Fruit fly (Drosophila melanogaster): Measurements from ENCODE around the gene CG14864.
A peak's percentile ranks its signal among the peaks of the same experiment; 100 is the strongest.

CG14864 gene

DNA sequence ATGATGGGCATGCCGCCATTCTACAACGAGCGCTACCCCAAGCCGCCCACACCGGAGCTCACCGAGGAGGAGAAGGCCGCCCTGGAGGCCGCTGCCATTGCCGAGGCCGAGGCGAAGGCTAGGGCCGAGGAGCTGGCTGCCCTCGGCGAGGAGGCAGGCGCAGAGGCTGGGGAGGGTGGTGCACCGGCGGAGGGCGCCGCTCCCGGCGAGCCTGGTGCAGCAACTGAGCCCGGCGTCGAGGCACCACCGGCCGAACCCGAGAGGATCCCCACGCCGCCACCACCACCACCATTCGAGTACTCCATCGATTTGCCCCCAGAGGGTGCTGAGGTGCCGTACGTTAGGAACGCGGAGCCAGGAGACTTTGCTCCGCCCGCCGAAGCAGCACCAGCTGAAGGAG, 36.9 kb upstream of the CG14864 start (continued):
- TF ChIP-seq CG17328 (GFP tag; IDR thresholded peaks at IDR 0.05): peak; percentile 37; the same call in 1 of the 2 replicates

DNA sequence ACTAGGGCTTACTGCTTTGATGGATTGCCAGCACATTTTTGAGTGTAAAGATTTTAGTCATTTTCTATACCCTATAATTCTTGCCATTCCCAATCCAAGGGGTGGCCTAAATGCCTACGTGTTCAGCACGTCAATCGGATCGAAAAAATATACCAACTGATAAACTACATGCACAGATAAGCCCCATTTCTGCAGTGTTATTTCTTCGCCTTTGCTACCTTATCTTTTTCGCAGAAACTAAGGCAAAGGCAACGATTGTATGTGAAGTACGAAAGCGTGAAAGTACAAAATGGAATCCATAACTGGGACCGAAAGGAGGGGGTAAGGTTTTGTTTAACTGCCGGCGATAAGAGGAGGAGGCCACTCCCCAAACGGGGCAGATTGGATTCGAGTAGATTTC, 29.6 kb upstream of the CG14864 start:
- TF ChIP-seq stwl (tag; optimal IDR thresholded peaks at IDR 0.05) (no peak), Nf-YC (tag; optimal IDR thresholded peaks at IDR 0.05) (no peak), Six4 (GFP tag; optimal IDR thresholded peaks at IDR 0.05) (no peak), sima (GFP tag; optimal IDR thresholded peaks at IDR 0.05) (no peak), CG8089 (GFP tag; optimal IDR thresholded peaks at IDR 0.05) (no peak), salm (tag; optimal IDR thresholded peaks at IDR 0.05) (no peak), Fer1 (GFP tag; optimal IDR thresholded peaks at IDR 0.05) (peak; percentile 13), CG13287 (GFP tag; IDR thresholded peaks at IDR 0.05; ENCODE audit: partially characterized antibody) (0 out of 2 replicates have a peak, but pooled peaks have one; percentile 14), fru (optimal IDR thresholded peaks at IDR 0.05) (no peak), sob (GFP tag; IDR thresholded peaks at IDR 0.05) (no peak), exex (tag; optimal IDR thresholded peaks at IDR 0.05) (peak; percentile 67), CG4820 (GFP tag; optimal IDR thresholded peaks at IDR 0.05) (no peak), Lhr (GFP tag; optimal IDR thresholded peaks at IDR 0.05) (no peak), CG1024 (GFP tag; IDR thresholded peaks at IDR 0.05) (no peak), toy (GFP tag; IDR thresholded peaks at IDR 0.05) (no peak), zfh1 (GFP tag; IDR thresholded peaks at IDR 0.05) (no peak), Lpt (GFP tag; optimal IDR thresholded peaks at IDR 0.05) (no peak), CG7372 (GFP tag; IDR thresholded peaks at IDR 0.05) (no peak), E2f1 (GFP tag; IDR thresholded peaks at IDR 0.05) (no peak), Med (GFP tag) (peak; percentile 64), eve (GFP tag; optimal IDR thresholded peaks at IDR 0.05) (peak in 1 of 2 experiments; percentile 2), CG10147 (GFP tag; optimal IDR thresholded peaks at IDR 0.05) (no peak), pnt (GFP tag; optimal IDR thresholded peaks at IDR 0.05) (no peak), BtbVII (GFP tag; optimal IDR thresholded peaks at IDR 0.05) (no peak), Hr39 (optimal IDR thresholded peaks at IDR 0.05) (no peak), CG16813 (GFP tag; IDR thresholded peaks at IDR 0.05; ENCODE audit: partially characterized antibody) (no peak), cg (GFP tag; optimal IDR thresholded peaks at IDR 0.05) (no peak), CG6654 (GFP tag; optimal IDR thresholded peaks at IDR 0.05) (no peak), sisA (GFP tag; IDR thresholded peaks at IDR 0.05) (no peak), croc (GFP tag; conservative IDR thresholded peaks at IDR 0.05) (no peak), Sox100B (GFP tag; optimal IDR thresholded peaks at IDR 0.05) (no peak), Kr (GFP tag; optimal IDR thresholded peaks at IDR 0.05) (no peak), CG10543 (GFP tag; optimal IDR thresholded peaks at IDR 0.05) (no peak), wdn (GFP tag; IDR thresholded peaks at IDR 0.05) (0 out of 2 replicates have a peak, but pooled peaks have one; percentile 8), Bgb (GFP tag; IDR thresholded peaks at IDR 0.05; ENCODE audit: partially characterized antibody) (no peak), Dfd (GFP tag; optimal IDR thresholded peaks at IDR 0.05) (no peak), CG12391 (tag; optimal IDR thresholded peaks at IDR 0.05) (no peak), pros (GFP tag; optimal IDR thresholded peaks at IDR 0.05) (no peak), jing (GFP tag; optimal IDR thresholded peaks at IDR 0.05) (no peak), repo (GFP tag; optimal IDR thresholded peaks at IDR 0.05) (no peak), gsb-n (tag; optimal IDR thresholded peaks at IDR 0.05) (no peak), BEAF-32 (GFP tag; optimal IDR thresholded peaks at IDR 0.05) (no peak), cwo (GFP tag; optimal IDR thresholded peaks at IDR 0.05) (peak; percentile 12), CG9932 (GFP tag; IDR thresholded peaks at IDR 0.05) (no peak), CG13123 (GFP tag; optimal IDR thresholded peaks at IDR 0.05) (no peak), chinmo (GFP tag; IDR thresholded peaks at IDR 0.05; ENCODE audit: partially characterized antibody) (peak; percentile 87; the same call in 3 of the 4 replicates), mirr (GFP tag; optimal IDR thresholded peaks at IDR 0.05) (peak; percentile 15), CG30431 (GFP tag; optimal IDR thresholded peaks at IDR 0.05) (no peak), kay (GFP tag; optimal IDR thresholded peaks at IDR 0.05) (no peak), dimm (GFP tag; IDR thresholded peaks at IDR 0.05) (no peak)

Measured in whole organism, embryonic.